Worm (Caenorhabditis elegans): ENCODE data around the gene C28G1.10.

The C28G1.10 gene

ce11 chrX:8843988-8844387 lies 2.9 kb upstream of the C28G1.10 start, which contains the start of gene ubc-23:
ubc-23 (plus strand) TSS chrX:8844288.
- TF ChIP-seq tab-1 (GFP tag; IDR thresholded peaks at IDR 0.05) (no peak), T22C8.4 (GFP tag; IDR thresholded peaks at IDR 0.05) (no peak), ztf-23 (GFP tag; IDR thresholded peaks at IDR 0.05) (no peak), flt-1 (GFP tag; IDR thresholded peaks at IDR 0.05) (no peak), ztf-29 (GFP tag; IDR thresholded peaks at IDR 0.05) (no peak), klf-2 (GFP tag; conservative IDR thresholded peaks at IDR 0.05) (no peak), med-1 (GFP tag; optimal IDR thresholded peaks at IDR 0.05; ENCODE audit: insufficient read depth) (no peak), cog-1 (tag; optimal IDR thresholded peaks at IDR 0.05) (no peak), ref-1 (GFP tag; conservative IDR thresholded peaks at IDR 0.05) (no peak)

- TF ChIP-seq tab-1 (GFP tag; IDR thresholded peaks at IDR 0.05) (no peak), flt-1 (GFP tag; IDR thresholded peaks at IDR 0.05) (no peak), klf-2 (GFP tag; conservative IDR thresholded peaks at IDR 0.05) (no peak), cog-1 (tag; optimal IDR thresholded peaks at IDR 0.05) (no peak), ref-1 (GFP tag; conservative IDR thresholded peaks at IDR 0.05) (no peak), ztf-29 (GFP tag; IDR thresholded peaks at IDR 0.05) (no peak), med-1 (GFP tag; optimal IDR thresholded peaks at IDR 0.05; ENCODE audit: insufficient read depth) (no peak), T22C8.4 (GFP tag; IDR thresholded peaks at IDR 0.05) (no peak), ztf-23 (GFP tag; IDR thresholded peaks at IDR 0.05) (no peak)
Measured at ce11 chrX:8853524-8853923, 6.6 kb downstream of the C28G1.10 start, which contains the start of gene sprp-4. sprp-4 (minus strand) TSS chrX:8853624.

- TF ChIP-seq tab-1 (GFP tag; IDR thresholded peaks at IDR 0.05) (no peak), cog-1 (tag; optimal IDR thresholded peaks at IDR 0.05) (no peak), ztf-23 (GFP tag; IDR thresholded peaks at IDR 0.05) (no peak), ref-1 (GFP tag; conservative IDR thresholded peaks at IDR 0.05) (no peak), med-1 (GFP tag; optimal IDR thresholded peaks at IDR 0.05; ENCODE audit: insufficient read depth) (no peak), klf-2 (GFP tag; conservative IDR thresholded peaks at IDR 0.05) (no peak), ztf-29 (GFP tag; IDR thresholded peaks at IDR 0.05) (no peak), flt-1 (GFP tag; IDR thresholded peaks at IDR 0.05) (no peak)
Measured at ce11 chrX:8854409-8854808, 7.5 kb downstream of the C28G1.10 start.

- TF ChIP-seq flt-1 (GFP tag; IDR thresholded peaks at IDR 0.05) (no peak), med-1 (GFP tag; optimal IDR thresholded peaks at IDR 0.05; ENCODE audit: insufficient read depth) (no peak), ztf-23 (GFP tag; IDR thresholded peaks at IDR 0.05) (no peak), T22C8.4 (GFP tag; IDR thresholded peaks at IDR 0.05) (no peak), cog-1 (tag; optimal IDR thresholded peaks at IDR 0.05) (no peak), ztf-29 (GFP tag; IDR thresholded peaks at IDR 0.05) (no peak), ref-1 (GFP tag; conservative IDR thresholded peaks at IDR 0.05) (no peak), klf-2 (GFP tag; conservative IDR thresholded peaks at IDR 0.05) (no peak), tab-1 (GFP tag; IDR thresholded peaks at IDR 0.05) (no peak)
Measured at ce11 chrX:8857904-8858612, 11.1 kb downstream of the C28G1.10 start, which contains the start of gene C06E2.5. C06E2.5 (minus strand) TSS chrX:8857954.

ce11 chrX:8859538-8859937 lies 12.6 kb downstream of the C28G1.10 start:
- no peak for TF ChIP-seq ztf-29 (GFP tag; IDR thresholded peaks at IDR 0.05)
- TF ChIP-seq tab-1 (GFP tag; IDR thresholded peaks at IDR 0.05): no peak
- TF ChIP-seq med-1 (GFP tag; optimal IDR thresholded peaks at IDR 0.05; ENCODE audit: insufficient read depth): no peak
- TF ChIP-seq ref-1 (GFP tag; conservative IDR thresholded peaks at IDR 0.05): no peak
- no peak for TF ChIP-seq klf-2 (GFP tag; conservative IDR thresholded peaks at IDR 0.05)
- no peak for TF ChIP-seq T22C8.4 (GFP tag; IDR thresholded peaks at IDR 0.05)
- TF ChIP-seq cog-1 (tag; optimal IDR thresholded peaks at IDR 0.05): no peak
- no peak for TF ChIP-seq ztf-23 (GFP tag; IDR thresholded peaks at IDR 0.05)
- TF ChIP-seq flt-1 (GFP tag; IDR thresholded peaks at IDR 0.05): no peak

- TF ChIP-seq tab-1 (GFP tag; IDR thresholded peaks at IDR 0.05): no peak
- no peak for TF ChIP-seq klf-2 (GFP tag; conservative IDR thresholded peaks at IDR 0.05)
- no peak for TF ChIP-seq ztf-29 (GFP tag; IDR thresholded peaks at IDR 0.05)
- TF ChIP-seq T22C8.4 (GFP tag; IDR thresholded peaks at IDR 0.05): no peak
- TF ChIP-seq med-1 (GFP tag; optimal IDR thresholded peaks at IDR 0.05; ENCODE audit: insufficient read depth): no peak
- no peak for TF ChIP-seq ref-1 (GFP tag; conservative IDR thresholded peaks at IDR 0.05)
- TF ChIP-seq cog-1 (tag; optimal IDR thresholded peaks at IDR 0.05): no peak
- TF ChIP-seq flt-1 (GFP tag; IDR thresholded peaks at IDR 0.05): no peak
Measured at ce11 chrX:8860958-8861357, 14.0 kb downstream of the C28G1.10 start, which contains the start of gene C06E2.9. C06E2.9 (plus strand) TSS chrX:8861258.

ce11 chrX:8866563-8866962 lies 19.6 kb downstream of the C28G1.10 start, which contains the start of gene ins-9:
ins-9 (minus strand) TSS chrX:8866663.
- TF ChIP-seq cog-1 (tag; optimal IDR thresholded peaks at IDR 0.05) (no peak), med-1 (GFP tag; optimal IDR thresholded peaks at IDR 0.05; ENCODE audit: insufficient read depth) (no peak), ztf-29 (GFP tag; IDR thresholded peaks at IDR 0.05) (no peak), ztf-23 (GFP tag; IDR thresholded peaks at IDR 0.05) (no peak), T22C8.4 (GFP tag; IDR thresholded peaks at IDR 0.05) (no peak), klf-2 (GFP tag; conservative IDR thresholded peaks at IDR 0.05) (no peak), ref-1 (GFP tag; conservative IDR thresholded peaks at IDR 0.05) (no peak), tab-1 (GFP tag; IDR thresholded peaks at IDR 0.05) (no peak), flt-1 (GFP tag; IDR thresholded peaks at IDR 0.05) (no peak)

- TF ChIP-seq ztf-29 (GFP tag; IDR thresholded peaks at IDR 0.05) (no peak), ztf-23 (GFP tag; IDR thresholded peaks at IDR 0.05) (no peak), T22C8.4 (GFP tag; IDR thresholded peaks at IDR 0.05) (no peak), klf-2 (GFP tag; conservative IDR thresholded peaks at IDR 0.05) (no peak), med-1 (GFP tag; optimal IDR thresholded peaks at IDR 0.05; ENCODE audit: insufficient read depth) (no peak), cog-1 (tag; optimal IDR thresholded peaks at IDR 0.05) (no peak), ref-1 (GFP tag; conservative IDR thresholded peaks at IDR 0.05) (no peak), tab-1 (GFP tag; IDR thresholded peaks at IDR 0.05) (no peak), flt-1 (GFP tag; IDR thresholded peaks at IDR 0.05) (no peak)
Measured at ce11 chrX:8869112-8869675, 22.3 kb downstream of the C28G1.10 start, which contains the start of the genes ubc-22 and ubc-21. ubc-22 (minus strand) TSS chrX:8869162. ubc-21 (plus strand) TSS chrX:8869625.

- no peak for TF ChIP-seq klf-2 (GFP tag; conservative IDR thresholded peaks at IDR 0.05)
- TF ChIP-seq cog-1 (tag; optimal IDR thresholded peaks at IDR 0.05): no peak
- TF ChIP-seq tab-1 (GFP tag; IDR thresholded peaks at IDR 0.05): no peak
- TF ChIP-seq ztf-29 (GFP tag; IDR thresholded peaks at IDR 0.05): no peak
- TF ChIP-seq T22C8.4 (GFP tag; IDR thresholded peaks at IDR 0.05): no peak
- TF ChIP-seq ref-1 (GFP tag; conservative IDR thresholded peaks at IDR 0.05): no peak
- TF ChIP-seq ztf-23 (GFP tag; IDR thresholded peaks at IDR 0.05): no peak
- no peak for TF ChIP-seq med-1 (GFP tag; optimal IDR thresholded peaks at IDR 0.05; ENCODE audit: insufficient read depth)
- no peak for TF ChIP-seq flt-1 (GFP tag; IDR thresholded peaks at IDR 0.05)
Measured at ce11 chrX:8874748-8875147, 27.8 kb downstream of the C28G1.10 start, which contains the start of gene C06E2.1. C06E2.1 (minus strand) TSS chrX:8874848.

Measured in whole organism, midembryonic.